Worm (Caenorhabditis elegans): Measurements from ENCODE around the gene nap-1.

ce11 chrIV:8333554-8333953, 45.6 kb downstream of the nap-1 start:
- TF ChIP-seq pha-4 (tag; optimal IDR thresholded peaks at IDR 0.05) (no peak), snpc-4 (GFP tag; optimal IDR thresholded peaks at IDR 0.05) (no peak), snpc-4 (tag; optimal IDR thresholded peaks at IDR 0.05) (no peak), nhr-80 (tag; optimal IDR thresholded peaks at IDR 0.05) (no peak), F33H1.4 (GFP tag; IDR thresholded peaks at IDR 0.05) (no peak), ama-1 (optimal IDR thresholded peaks at IDR 0.05) (no peak), ama-1 (GFP tag; optimal IDR thresholded peaks at IDR 0.05) (no peak), him-1 (tag; optimal IDR thresholded peaks at IDR 0.05) (no peak), B0261.1 (tag; optimal IDR thresholded peaks at IDR 0.05) (no peak), B0019.2 (GFP tag; conservative IDR thresholded peaks at IDR 0.05) (no peak), zfh-2 (GFP tag; conservative IDR thresholded peaks at IDR 0.05) (no peak), ceh-91 (GFP tag; IDR thresholded peaks at IDR 0.05) (no peak), lin-40 (tag; optimal IDR thresholded peaks at IDR 0.05) (no peak)

Measured in whole organism, young adult.